Worm (Caenorhabditis elegans) whole organism, L1 larva: ENCODE results near the gene T27C5.12.

Source experiments
- ama-1 ChIP-seq: fragments of 150-350 bp; optimal IDR thresholded peaks from 2 replicates; lab custom pipeline; 2014
- hpl-2 ChIP-seq: fragments of 150-350 bp; optimal IDR thresholded peaks from 2 replicates; lab custom pipeline; 2014; ENCODE audit warnings: missing biosample characterization, missing genetic modification reagents, missing genetic modification characterization
- lin-13 ChIP-seq: fragments of 150-350 bp; optimal IDR thresholded peaks from 2 replicates; lab custom pipeline; 2014; ENCODE audit warnings: missing biosample characterization, missing genetic modification reagents, missing genetic modification characterization
- lin-39 ChIP-seq: fragments of 150-350 bp; optimal IDR thresholded peaks from 2 replicates; lab custom pipeline; 2014; ENCODE audit warnings: missing biosample characterization, missing genetic modification reagents, missing genetic modification characterization
- nhr-11 ChIP-seq: fragments of 150-350 bp; optimal IDR thresholded peaks from 2 replicates; lab custom pipeline; 2014; ENCODE audit warnings: missing biosample characterization, missing genetic modification characterization
- pag-3 ChIP-seq: sonication (generic microtip); optimal IDR thresholded peaks from 2 replicates; lab custom pipeline; 2017; ENCODE audit warnings: missing genetic modification characterization, mild to moderate bottlenecking, missing compliant biosample characterization, antibody characterized with exemption, borderline replicate concordance; ENCODE audit not compliant: insufficient read depth
- skn-1 ChIP-seq: fragments of 150-350 bp; optimal IDR thresholded peaks from 2 replicates; lab custom pipeline; 2014; ENCODE audit warnings: missing biosample characterization, missing genetic modification characterization
- tlp-1 ChIP-seq: fragments of 150-350 bp; optimal IDR thresholded peaks from 2 replicates; lab custom pipeline; 2014; ENCODE audit warnings: missing biosample characterization, missing genetic modification characterization
- unc-62 ChIP-seq: fragments of 150-350 bp; optimal IDR thresholded peaks from 2 replicates; lab custom pipeline; 2014; ENCODE audit warnings: missing biosample characterization, missing genetic modification reagents, missing genetic modification characterization
- ztf-11 ChIP-seq, 2 experiments: sonication (generic microtip); optimal IDR thresholded peaks; 2 replicates each; lab custom pipeline; 2016 to 2017; ENCODE audit warnings: missing genetic modification characterization in 2 of 2, missing biosample characterization in 1 of 2, missing compliant biosample characterization in 1 of 2

DNA sequence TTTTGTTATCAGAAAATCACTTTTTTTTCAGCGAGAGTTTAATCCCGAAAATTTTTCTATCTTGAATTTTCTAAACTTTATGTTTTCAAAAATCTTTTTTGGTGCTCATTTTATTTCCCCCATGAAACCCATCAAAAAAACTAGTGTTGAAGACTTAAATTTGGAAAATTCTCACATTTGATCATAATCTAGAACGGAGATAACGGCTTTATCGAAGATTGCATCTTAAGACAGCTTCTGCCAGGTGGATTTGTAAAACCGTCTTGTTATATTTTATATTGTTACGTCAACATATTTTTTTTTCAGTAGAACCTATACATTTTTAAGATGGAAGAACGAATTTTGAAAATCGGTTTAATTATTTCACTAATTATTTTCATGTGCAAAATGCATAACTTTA lies at the start of gene T27C5.12:
- no peak for TF ChIP-seq unc-62 (GFP tag; lab: Kevin White, UChicago)
- no peak for TF ChIP-seq lin-39 (tag; lab: Kevin White, UChicago)
- TF ChIP-seq nhr-11 (tag; lab: Kevin White, UChicago): no peak
- TF ChIP-seq tlp-1: no peak
- TF ChIP-seq pag-3: no peak
- no peak for TF ChIP-seq ama-1
- no peak for TF ChIP-seq ztf-11 (tag; optimal IDR thresholded peaks at IDR 0.05; lab: Kevin White, UChicago)
- TF ChIP-seq hpl-2 (GFP tag; lab: Kevin White, UChicago): no peak
- no peak for TF ChIP-seq lin-13 (GFP tag; lab: Kevin White, UChicago)
- TF ChIP-seq skn-1 (tag; lab: Kevin White, UChicago): no peak
